Fruit fly (Drosophila melanogaster): ENCODE measurements around the gene Prosbeta5R2.

The Prosbeta5R2 gene

DNA sequence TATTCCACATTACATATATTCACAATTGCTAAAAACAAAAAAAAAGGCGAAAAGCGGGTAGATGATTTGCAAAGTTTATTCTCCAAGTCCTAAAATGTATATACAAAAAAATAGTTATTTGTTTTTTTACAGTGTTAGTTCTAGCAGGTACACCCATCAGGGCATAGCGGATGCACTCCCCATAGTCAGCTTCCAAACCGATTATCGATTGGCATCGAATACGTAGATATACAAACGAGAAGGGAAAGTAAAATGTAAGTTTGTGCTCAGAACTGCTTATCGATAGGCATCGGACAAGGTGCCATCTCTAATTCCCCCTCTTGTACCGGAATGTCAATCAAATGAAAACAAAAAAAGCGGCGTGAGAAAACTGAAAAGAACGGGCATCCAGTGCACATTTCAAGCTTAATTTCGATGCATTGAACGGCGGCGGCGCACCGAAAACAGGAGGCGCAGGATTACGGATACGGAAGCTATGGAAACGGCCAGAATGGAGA is 27.1 kb upstream of the Prosbeta5R2 start, which contains the start of gene CG5674 (continued):
- TF ChIP-seq CG9609 (GFP tag; optimal IDR thresholded peaks at IDR 0.05) = peak; percentile 67
- peak; percentile 46 for TF ChIP-seq CG1792 (GFP tag; optimal IDR thresholded peaks at IDR 0.05)
- no peak for TF ChIP-seq Lim3 (GFP tag; IDR thresholded peaks at IDR 0.05)
- TF ChIP-seq CG10462 (GFP tag; optimal IDR thresholded peaks at IDR 0.05) = no peak
- TF ChIP-seq CG14965 (GFP tag; optimal IDR thresholded peaks at IDR 0.05; ENCODE audit: borderline replicate concordance) = no peak
- peak; percentile 24; the same call in 1 of the 2 replicates for TF ChIP-seq CG31224 (GFP tag; IDR thresholded peaks at IDR 0.05)
- TF ChIP-seq CG14014 (GFP tag; IDR thresholded peaks at IDR 0.05) = 0 out of 2 replicates have a peak, but pooled peaks have one; percentile 47
- TF ChIP-seq Mes4 (GFP tag; optimal IDR thresholded peaks at IDR 0.05) = peak; percentile 40
- no peak for TF ChIP-seq seq (GFP tag; IDR thresholded peaks at IDR 0.05)
- peak; percentile 59 for TF ChIP-seq CG11504 (tag; optimal IDR thresholded peaks at IDR 0.05)
- peak; percentile 56 for TF ChIP-seq CG2129 (GFP tag; IDR thresholded peaks at IDR 0.05; ENCODE audit: partially characterized antibody)
- peak; percentile 84 for TF ChIP-seq inv (GFP tag; IDR thresholded peaks at IDR 0.05; ENCODE audit: partially characterized antibody)
- no peak for TF ChIP-seq CG6813 (GFP tag; optimal IDR thresholded peaks at IDR 0.05)
- TF ChIP-seq pzg (GFP tag; optimal IDR thresholded peaks at IDR 0.05) = peak; percentile 89
- TF ChIP-seq wek (GFP tag; optimal IDR thresholded peaks at IDR 0.05) = no peak
- no peak for TF ChIP-seq CG11723 (GFP tag; optimal IDR thresholded peaks at IDR 0.05)
- TF ChIP-seq unpg (GFP tag; optimal IDR thresholded peaks at IDR 0.05) = no peak
- TF ChIP-seq Gsc (GFP tag; IDR thresholded peaks at IDR 0.05) = no peak
- TF ChIP-seq grau (tag; optimal IDR thresholded peaks at IDR 0.05) = no peak
- TF ChIP-seq CG6654 (GFP tag; optimal IDR thresholded peaks at IDR 0.05) = no peak
- TF ChIP-seq D (optimal IDR thresholded peaks at IDR 0.05) = peak; percentile 56
- no peak for TF ChIP-seq D (GFP tag; optimal IDR thresholded peaks at IDR 0.05)
- TF ChIP-seq CG12071 (GFP tag; optimal IDR thresholded peaks at IDR 0.05) = no peak
- peak; percentile 94 for TF ChIP-seq zf30C (GFP tag; optimal IDR thresholded peaks at IDR 0.05)
- TF ChIP-seq dpn (GFP tag; optimal IDR thresholded peaks at IDR 0.05) = peak in 1 of 2 experiments; percentile 68
- no peak for TF ChIP-seq CG7556 (GFP tag; optimal IDR thresholded peaks at IDR 0.05)
- TF ChIP-seq CG18476 (GFP tag; optimal IDR thresholded peaks at IDR 0.05) = no peak
- peak; percentile 14 for TF ChIP-seq trh (GFP tag; optimal IDR thresholded peaks at IDR 0.05)
- TF ChIP-seq ab (GFP tag; optimal IDR thresholded peaks at IDR 0.05) = no peak
- TF ChIP-seq Pdp1 (GFP tag; optimal IDR thresholded peaks at IDR 0.05) = no peak
- peak; percentile 12 for TF ChIP-seq Bdp1 (GFP tag; optimal IDR thresholded peaks at IDR 0.05)
- TF ChIP-seq pnt (GFP tag; optimal IDR thresholded peaks at IDR 0.05) = peak; percentile 3
- TF ChIP-seq H15 (GFP tag; IDR thresholded peaks at IDR 0.05) = peak; percentile 53; the same call in 1 of the 3 replicates
- no peak for TF ChIP-seq eve (GFP tag; optimal IDR thresholded peaks at IDR 0.05)
- TF ChIP-seq ken (GFP tag; IDR thresholded peaks at IDR 0.05) = peak; percentile 67; the same call in 2 of the 3 replicates
- TF ChIP-seq bsh (GFP tag; optimal IDR thresholded peaks at IDR 0.05) = no peak
- TF ChIP-seq CG10543 (GFP tag; optimal IDR thresholded peaks at IDR 0.05) = no peak
- TF ChIP-seq CG13123 (GFP tag; optimal IDR thresholded peaks at IDR 0.05) = no peak
- no peak for TF ChIP-seq Oli (tag; optimal IDR thresholded peaks at IDR 0.05)
- TF ChIP-seq exex (tag; optimal IDR thresholded peaks at IDR 0.05) = no peak
- TF ChIP-seq tna (GFP tag; IDR thresholded peaks at IDR 0.05; ENCODE audit: partially characterized antibody) = peak; percentile 83
- TF ChIP-seq vfl (GFP tag; optimal IDR thresholded peaks at IDR 0.05) = no peak
- no peak for TF ChIP-seq kni (GFP tag; optimal IDR thresholded peaks at IDR 0.05)
- TF ChIP-seq maf-S (GFP tag; optimal IDR thresholded peaks at IDR 0.05) = no peak
- TF ChIP-seq CG16813 (GFP tag; IDR thresholded peaks at IDR 0.05; ENCODE audit: partially characterized antibody) = peak; percentile 92
- no peak for TF ChIP-seq Elba2 (GFP tag; optimal IDR thresholded peaks at IDR 0.05)
- TF ChIP-seq CG12219 (GFP tag; optimal IDR thresholded peaks at IDR 0.05) = no peak
- no peak for TF ChIP-seq da (GFP tag; optimal IDR thresholded peaks at IDR 0.05)
- TF ChIP-seq Vsx1 (GFP tag; optimal IDR thresholded peaks at IDR 0.05) = no peak
- TF ChIP-seq h (optimal IDR thresholded peaks at IDR 0.05) = no peak
- TF ChIP-seq gro (GFP tag; optimal IDR thresholded peaks at IDR 0.05) = no peak
